Fruit fly (Drosophila melanogaster) ovary, adult (tissue): ENCODE data around the gene CG14892.

ENCODE experiments used
- CG17801 ChIP-seq: fragments of 200-800 bp; optimal IDR thresholded peaks from 2 replicates; lab custom pipeline; 2019; ENCODE audit warnings: missing biosample characterization, mild to moderate bottlenecking, missing genetic modification characterization, moderate library complexity; ENCODE audit not compliant: partially characterized antibody

The CG14892 gene

DNA sequence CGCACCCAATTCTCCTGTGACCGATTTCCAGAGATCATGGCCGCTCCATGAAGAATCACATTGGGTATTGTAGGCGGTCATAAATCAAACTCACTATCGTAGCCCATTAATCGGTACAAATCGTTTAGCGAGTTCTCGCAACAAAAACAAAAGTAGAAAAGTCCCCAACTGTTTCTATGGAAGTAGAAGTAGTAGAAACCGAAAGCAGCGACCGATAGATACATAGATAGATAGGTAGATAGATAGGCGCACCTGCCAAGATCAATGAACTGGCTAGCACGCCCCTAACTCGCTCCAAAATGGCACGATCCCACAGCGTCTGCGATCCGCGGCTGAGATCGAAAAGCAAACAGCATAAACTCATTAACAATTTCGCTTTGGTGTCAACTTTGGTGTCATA lies 6.5 kb downstream of the CG14892 start:
- no peak for TF ChIP-seq CG17801 (GFP tag; lab: Kevin White, UChicago)

DNA sequence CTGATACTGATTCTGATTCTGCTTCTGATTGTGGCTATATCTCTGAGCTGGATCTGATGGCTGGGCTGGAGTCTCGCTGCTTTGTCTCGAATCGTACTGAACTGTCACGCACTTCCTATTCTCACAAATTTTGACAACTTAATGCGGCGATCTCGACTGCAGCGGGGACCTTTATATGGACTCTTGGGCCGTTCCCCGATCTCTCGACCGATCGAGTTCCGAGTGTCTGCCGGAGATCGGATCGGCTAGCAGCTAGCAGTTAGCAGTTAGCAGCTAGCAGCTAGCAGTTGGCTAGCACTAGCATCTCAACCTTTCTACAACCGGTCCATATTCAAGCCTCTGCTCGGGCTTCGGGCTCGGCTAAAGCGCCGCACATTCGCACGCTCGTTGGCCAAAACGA lies 10.5 kb downstream of the CG14892 start, which contains the start of gene CG10345:
CG10345 (minus strand) TSS at position 147 of the 400 bp plus-strand sequence.
- no peak for TF ChIP-seq CG17801 (GFP tag; lab: Kevin White, UChicago)

DNA sequence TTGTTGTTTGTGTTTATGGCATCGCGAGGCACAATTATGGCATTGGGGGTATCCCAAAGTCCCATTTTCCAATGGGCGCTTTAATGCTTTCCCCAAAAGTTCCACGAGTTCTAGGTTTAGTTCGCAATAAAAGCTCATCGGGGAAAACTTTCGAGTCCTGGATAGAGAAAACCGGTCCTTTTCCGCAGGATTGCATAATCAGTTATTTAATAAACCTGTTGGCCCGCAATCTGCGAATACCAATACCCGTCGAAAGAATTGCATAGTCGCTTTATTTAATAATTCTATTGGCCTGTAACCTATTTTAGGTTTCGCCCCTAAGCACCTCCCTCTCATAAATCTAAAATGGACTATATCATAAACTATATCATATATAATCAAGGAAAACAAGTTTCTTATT lies 11.7 kb downstream of the CG14892 start:
- no peak for TF ChIP-seq CG17801 (GFP tag; lab: Kevin White, UChicago)

DNA sequence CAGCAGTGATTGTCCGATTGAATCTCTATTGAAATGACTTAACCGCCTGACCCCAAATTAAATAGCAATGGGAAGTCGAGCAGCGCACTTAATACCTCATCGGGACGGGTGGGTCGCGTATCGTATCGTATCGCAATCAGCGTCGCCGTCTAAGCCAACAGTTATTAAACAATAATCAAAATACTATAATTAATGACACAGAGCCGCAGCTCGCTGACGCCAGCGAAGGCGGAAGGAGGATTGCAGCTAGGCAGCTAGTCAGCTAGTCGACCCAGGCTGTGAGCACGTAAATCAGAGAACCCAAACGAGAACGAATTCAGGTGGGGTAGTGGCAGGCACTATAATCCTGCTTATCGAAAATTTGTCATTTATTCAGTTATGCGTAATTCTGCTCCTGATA lies 14.7 kb downstream of the CG14892 start, which contains the start of gene NPF:
NPF (plus strand) TSS at position 301 of the 400 bp plus-strand sequence.
- TF ChIP-seq CG17801 (GFP tag; lab: Kevin White, UChicago), result no peak

DNA sequence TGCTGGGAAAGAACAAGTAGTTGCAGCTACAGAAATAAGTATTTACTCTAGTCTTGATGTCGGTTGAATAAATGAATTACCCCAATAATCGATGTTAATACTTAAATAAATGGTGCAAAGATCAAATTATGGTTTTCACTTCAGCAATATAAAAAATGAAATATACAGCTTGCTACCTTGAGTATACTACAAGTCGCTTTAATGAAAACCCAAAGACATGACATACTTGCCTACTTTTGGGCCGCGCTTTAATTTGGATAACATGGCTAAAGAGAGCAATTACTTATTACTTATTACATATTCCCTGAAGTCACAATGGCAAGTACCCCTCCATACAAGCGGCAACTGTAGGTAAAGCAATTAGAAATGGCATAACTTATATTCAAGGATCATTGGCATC lies 17.0 kb downstream of the CG14892 start:
- no peak for TF ChIP-seq CG17801 (GFP tag; lab: Kevin White, UChicago)

DNA sequence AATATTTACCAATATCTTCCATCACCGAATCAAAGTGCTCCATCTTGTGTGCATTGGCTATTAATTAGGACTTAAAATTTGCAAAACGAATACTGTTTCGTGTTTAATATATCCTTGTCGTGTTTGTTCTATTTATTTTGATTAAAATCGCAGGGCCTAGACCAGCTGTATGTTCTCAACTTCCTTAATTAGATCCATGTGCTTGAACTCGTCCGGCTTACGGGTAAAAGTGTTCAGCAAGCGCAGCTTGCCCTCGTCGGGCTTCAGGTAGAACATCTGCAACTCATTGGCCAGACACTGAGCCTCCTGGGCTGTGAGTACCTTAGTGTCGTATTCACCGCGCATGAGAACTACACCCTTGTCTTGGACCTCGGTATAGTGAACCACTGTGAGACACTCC lies 19.1 kb downstream of the CG14892 start, which contains the start of gene CG12783:
CG12783 (minus strand) TSS at position 101 of the 400 bp plus-strand sequence.
- TF ChIP-seq CG17801 (GFP tag; lab: Kevin White, UChicago), result no peak

DNA sequence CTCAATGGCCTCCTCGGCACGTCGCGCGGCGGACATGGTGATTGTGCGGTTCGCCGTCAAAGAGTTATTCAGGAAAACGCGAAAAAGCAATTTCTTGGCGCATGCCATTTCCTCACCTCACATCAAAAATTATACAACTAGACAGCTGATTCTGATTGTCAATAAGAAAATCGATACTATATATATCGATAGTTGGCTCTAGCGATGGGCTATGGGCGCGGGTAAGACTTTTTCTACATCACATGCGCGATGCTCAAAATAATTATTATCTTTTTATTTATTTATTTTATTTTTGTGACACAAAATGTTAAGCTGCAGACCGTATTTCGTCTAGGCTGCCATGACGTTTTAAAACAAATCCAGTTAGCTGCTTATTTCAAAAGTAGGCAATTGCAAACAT lies 20.0 kb downstream of the CG14892 start, which contains the start of gene CG10340:
CG10340 (minus strand) TSS at position 151 of the 400 bp plus-strand sequence.
- no peak for TF ChIP-seq CG17801 (GFP tag; lab: Kevin White, UChicago)

DNA sequence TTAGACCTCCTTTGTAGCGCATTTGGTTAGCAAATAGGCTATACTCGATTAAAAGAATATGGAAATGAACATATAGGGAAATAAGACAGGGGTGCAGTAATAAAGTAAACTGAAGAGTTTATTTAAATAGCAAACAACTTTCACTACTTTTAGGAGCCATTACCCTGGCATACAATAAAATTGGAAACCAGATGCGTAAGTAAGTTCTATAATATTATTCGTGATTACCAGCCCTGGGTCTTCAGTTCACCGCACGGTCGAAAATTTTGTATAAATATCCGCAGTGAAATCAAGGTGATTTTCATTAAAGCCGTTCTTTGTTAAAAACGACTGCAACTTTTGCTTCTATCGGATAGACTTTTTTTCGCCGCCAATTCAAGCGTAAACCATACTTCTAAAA lies 20.8 kb downstream of the CG14892 start, which contains the start of gene CG17562:
CG17562 (plus strand) TSS at position 301 of the 400 bp plus-strand sequence.
- TF ChIP-seq CG17801 (GFP tag; lab: Kevin White, UChicago), result no peak

DNA sequence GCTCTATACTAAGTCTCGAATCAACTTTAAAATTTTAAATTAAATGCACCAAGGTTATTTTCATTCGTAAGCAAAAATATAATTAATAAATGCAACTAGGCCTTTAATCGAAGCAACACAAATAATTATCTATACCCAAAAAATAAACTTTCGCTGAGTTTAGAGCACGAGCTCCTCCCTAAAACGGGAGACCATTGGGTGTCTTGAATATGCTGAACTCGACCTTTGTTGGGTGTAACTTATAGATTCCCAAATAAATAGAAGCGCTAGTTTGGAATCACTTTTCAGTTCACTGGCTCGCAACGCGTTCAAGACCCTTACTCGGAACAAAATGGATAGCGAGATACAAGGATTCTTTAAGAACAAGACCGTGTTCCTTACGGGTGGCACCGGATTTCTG lies 23.4 kb downstream of the CG14892 start, which contains the start of gene CG17560:
CG17560 (plus strand) TSS at position 301 of the 400 bp plus-strand sequence.
- no peak for TF ChIP-seq CG17801 (GFP tag; lab: Kevin White, UChicago)

DNA sequence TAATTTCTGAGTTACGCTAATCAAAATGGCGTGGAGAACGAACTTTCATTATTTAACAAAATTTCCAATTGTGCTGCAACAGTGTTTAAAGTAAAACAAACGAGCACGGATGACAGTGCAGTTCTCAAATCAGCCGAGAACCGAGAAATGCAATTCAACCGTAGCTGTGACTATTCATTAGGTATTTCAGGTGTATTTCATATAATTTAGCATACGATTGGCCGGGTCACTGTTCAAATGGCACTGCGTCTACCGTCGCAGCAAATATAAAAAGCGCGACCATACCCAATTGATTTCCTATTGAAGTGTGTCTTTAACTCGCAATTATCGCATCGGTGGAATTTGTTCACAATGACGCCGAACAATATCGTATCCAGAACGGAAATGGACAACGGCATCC lies 26.3 kb downstream of the CG14892 start, which contains the start of gene CG14893:
CG14893 (plus strand) TSS at position 301 of the 400 bp plus-strand sequence.
- TF ChIP-seq CG17801 (GFP tag; lab: Kevin White, UChicago), result no peak

DNA sequence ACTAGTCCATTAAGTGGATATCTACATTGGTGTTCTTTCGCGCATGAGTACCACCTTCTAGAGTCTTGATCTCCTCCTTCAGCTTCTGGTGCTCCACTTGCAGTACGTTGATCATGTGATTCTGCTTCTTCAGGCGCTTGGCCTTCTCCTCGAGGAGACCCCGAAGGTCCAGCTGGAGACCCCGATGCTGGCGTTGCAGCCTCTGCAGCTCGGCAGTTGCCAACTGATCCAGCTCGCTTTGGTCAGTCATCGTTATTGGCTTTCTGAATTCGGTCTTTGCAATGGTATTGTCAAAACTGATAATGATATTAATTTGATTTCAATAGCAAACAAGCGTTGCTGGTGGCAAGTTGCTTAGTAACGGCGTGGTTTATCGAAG lies 30.1 kb downstream of the CG14892 start, which contains the start of gene Ccdc114:
Ccdc114 (minus strand) TSS at position 347 of the 379 bp plus-strand sequence.
- TF ChIP-seq CG17801 (GFP tag; lab: Kevin White, UChicago), result no peak

DNA sequence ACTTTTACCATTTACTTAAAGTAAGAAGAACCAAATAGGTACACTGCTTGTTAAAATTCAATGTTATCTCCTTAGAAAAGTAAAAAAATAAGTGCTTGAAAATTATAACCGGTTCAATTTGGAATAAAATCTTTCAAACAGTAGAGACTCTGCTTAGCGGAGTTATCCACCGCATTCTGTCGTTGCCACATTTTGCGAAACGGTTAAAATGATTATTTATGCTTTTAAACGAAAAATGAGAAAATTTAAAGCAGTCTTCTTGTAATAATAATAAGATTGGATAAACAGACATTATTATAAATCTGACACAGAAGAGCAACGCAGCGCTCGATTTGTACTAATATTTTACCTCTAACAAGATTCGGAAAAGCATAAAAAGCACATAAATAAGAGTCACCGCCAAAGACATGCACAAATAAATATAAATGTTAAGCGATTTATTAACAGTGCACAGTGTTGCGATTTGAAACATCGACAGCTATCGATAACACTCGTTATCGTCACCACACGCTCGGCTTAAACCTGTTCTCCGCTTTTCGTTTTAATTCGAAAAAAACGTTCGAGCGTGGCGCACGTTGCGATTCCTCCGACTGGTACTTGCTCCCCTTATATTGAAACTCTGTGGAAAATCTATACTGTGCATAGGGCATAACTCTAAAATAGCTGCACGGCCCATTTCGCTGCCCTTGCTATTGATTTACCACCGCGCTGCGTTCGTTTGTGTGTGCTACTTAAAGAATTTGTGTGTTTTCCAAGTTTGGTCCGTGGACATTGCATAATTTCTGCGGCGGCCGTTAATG lies 30.7 kb downstream of the CG14892 start, which contains the start of gene Fas1:
Fas1 (plus strand) TSS at position 489 of the 800 bp plus-strand sequence.
- no peak for TF ChIP-seq CG17801 (GFP tag; lab: Kevin White, UChicago)

DNA sequence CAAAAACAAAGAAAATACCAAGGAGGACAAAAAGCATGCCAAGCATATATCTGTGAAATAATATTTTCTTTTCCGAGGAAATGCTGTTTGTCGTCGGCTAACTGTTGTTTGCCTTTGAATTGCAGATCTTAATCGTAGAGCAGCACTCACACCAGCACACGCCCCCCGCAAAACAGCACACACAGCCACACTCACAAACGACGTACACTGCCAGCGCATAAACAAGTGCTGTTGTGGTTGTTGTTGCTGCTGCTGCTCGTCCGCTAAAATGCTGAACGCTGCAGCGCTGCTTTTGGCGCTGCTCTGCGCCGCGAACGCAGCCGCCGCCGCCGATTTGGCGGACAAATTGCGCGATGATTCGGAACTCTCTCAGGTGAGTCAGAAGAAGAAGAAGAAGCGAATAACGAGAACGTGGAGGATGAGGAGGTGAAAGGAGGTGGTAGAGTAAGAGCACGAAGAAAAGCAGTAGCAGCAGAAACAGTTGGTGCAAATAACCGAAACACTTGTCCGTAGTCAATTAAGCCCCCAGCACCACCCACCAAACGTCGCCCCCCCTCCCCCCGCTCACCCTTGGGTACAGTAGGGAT lies 31.7 kb downstream of the CG14892 start:
- TF ChIP-seq CG17801 (GFP tag; lab: Kevin White, UChicago), result no peak

DNA sequence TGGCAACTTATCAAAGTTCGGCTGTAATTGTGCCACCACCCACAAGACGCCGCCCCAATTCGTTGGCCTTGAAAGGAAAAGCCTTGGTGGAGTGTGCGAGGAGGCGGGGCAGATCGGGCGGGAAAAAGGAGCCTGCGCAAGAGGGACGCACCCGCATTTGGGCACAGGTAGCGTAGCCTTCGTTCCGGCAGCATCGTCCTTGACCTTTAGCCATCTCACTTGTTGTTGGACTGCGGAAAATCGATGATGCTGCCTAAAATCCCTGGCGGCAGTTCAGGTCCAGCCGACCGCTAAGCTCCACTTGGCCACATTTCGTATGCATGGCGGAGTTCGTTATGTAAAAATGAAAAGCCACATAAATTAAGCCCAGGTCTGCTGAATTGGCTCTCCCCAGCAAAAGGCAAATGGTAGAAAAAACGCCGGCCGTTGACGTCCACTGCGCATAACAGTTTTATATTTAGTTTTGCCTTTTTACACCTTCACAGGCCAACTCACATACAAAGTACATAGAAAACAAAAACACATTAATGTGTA lies 32.8 kb downstream of the CG14892 start:
- TF ChIP-seq CG17801 (GFP tag; lab: Kevin White, UChicago), result no peak

DNA sequence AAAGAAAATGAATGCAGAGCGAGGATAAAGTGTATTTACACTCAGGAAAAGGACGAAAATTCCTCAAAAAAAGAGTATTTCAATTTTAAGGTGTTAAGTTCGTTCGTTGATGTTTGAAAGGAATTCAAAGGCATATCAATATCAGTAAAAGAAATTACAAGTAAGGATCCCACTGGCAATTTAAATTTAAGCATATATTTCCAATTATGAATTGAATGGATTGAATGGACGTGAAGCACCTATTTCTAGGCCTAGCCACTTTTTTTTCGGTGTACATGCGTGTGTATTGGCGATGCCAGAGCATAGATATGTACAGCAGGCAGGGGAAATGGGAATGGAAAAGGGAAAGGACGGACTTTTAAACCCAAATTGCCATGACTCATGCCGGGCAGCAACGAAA lies 36.4 kb downstream of the CG14892 start:
- TF ChIP-seq CG17801 (GFP tag; lab: Kevin White, UChicago), result no peak
